Fruit fly (Drosophila melanogaster): Measurements from ENCODE around the gene CG6495.
A peak's percentile ranks its signal among the peaks of the same experiment; 100 is the strongest.

Gene CG6495

DNA sequence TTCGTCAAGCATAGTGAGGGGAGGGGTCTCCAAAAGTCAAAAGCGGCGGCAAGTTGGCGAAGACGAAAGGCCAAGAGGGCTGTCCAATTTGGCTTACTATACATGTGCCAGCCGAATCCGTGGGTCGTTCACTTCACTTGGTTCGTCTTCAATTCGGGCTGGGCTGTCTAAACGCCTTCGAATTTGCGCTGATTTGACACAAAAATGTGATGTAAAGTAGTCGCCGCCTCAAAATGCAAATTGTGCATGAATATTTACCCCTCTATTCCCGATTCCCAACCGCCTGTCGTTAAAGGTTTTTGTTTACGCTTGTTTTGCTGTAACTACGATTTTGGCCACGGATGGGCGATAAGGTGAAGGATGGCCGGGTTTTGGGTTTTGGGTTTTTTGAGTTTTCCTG is 34.8 kb downstream of the CG6495 start:
- no peak for TF ChIP-seq CG17801 (GFP tag; optimal IDR thresholded peaks at IDR 0.05; ENCODE audit: partially characterized antibody)

DNA sequence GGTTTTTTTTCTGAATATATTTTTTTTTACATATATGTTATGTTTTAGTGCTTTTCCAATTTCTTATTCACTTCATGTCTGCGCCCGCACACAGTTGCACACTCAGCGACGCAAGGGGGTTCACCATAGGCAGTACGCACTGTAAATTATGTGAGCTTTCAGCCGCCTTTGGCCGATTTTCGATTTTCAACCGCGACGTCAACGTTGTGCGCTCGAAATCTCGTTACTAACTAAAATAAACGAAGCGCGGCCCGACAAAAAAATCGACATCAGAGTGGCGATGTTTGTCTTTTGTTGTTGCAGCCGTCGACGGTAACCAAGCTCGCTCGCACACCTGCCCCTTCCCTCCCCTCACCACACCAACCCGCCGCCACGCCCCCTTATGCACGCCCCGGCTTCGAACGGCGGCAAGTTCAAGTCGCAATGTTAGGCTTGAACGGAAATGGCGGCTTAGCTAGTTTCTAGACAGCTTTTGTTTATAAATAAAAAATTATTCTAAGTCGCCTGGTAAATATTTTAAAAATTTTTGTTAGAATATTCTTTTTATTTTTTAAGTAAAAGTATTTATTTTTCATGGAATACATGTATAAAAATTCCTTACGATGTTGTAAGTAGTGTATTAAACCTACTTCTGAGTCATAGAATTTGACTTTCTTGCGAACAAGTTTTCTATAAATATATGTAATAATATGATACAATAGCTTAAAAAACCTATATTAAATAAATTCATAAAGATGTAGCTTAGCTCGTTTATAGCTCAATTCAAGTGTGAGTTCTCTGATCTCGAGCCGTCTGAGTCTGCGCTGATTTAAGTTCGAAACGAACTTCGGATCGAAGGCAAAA is 40.2 kb downstream of the CG6495 start, which contains the start of gene CG31869:
TSS of gene CG31869 (minus strand) at position 233 of the 843 bp plus-strand sequence.
- no peak for TF ChIP-seq CG17801 (GFP tag; optimal IDR thresholded peaks at IDR 0.05; ENCODE audit: partially characterized antibody)

DNA sequence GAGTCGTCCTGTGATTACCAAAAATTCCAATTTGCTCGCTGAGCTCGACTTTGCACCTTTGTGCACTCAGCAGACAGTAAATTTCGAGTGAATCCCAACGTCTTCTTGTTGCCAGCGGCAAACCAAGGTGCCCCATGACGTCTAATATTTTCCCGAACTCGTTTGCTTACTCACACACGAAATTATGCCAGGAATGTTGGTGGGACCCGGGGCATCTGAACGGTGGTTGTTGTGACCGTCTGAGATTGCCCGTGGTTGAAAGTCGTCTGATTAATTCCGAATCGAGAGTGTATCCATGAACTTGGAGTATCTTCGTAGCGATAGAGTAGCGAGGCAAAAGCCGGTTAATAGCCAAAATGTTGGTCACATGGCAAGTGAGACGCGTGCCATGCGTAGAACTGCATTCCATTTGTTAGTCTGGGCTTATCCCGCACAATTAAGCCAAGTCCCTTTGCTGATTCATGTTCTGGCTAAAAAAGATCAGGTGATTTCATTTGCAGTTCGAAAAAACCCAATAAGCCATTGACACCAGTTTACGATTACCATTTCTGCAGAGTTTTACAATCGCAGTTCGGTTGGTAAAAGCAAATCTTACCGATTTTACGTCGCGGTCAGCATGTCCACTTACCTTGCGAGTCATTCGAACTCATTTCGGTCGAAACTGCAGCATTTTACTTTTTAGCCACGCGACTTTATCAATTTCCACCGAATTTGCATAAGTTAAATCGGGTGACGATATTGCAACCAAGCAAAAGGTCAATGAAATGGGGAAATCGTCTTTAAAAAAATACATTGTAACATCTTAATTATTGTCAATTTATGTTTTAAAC is 41.2 kb downstream of the CG6495 start:
- TF ChIP-seq CG17801 (GFP tag; optimal IDR thresholded peaks at IDR 0.05; ENCODE audit: partially characterized antibody): peak; percentile 74
